Worm (Caenorhabditis elegans) whole organism, L1 larva: ENCODE results near the gene mrp-2.

Experiments used
- C16A3.4 ChIP-seq: fragments of 150-350 bp; optimal IDR thresholded peaks from 2 replicates; lab custom pipeline; 2014; ENCODE audit warnings: missing biosample characterization, missing genetic modification characterization
- C34B4.2 ChIP-seq: sonication (generic microtip); optimal IDR thresholded peaks from 2 replicates; lab custom pipeline; 2017; ENCODE audit warnings: mild to moderate bottlenecking, missing genetic modification characterization, missing compliant biosample characterization
- F16B12.6 ChIP-seq: fragments of 150-350 bp; optimal IDR thresholded peaks from 2 replicates; lab custom pipeline; 2014; ENCODE audit warnings: missing biosample characterization, missing genetic modification characterization
- Y116A8C.19 ChIP-seq: sonication (generic microtip); optimal IDR thresholded peaks from 2 replicates; lab custom pipeline; 2016; ENCODE audit warnings: missing compliant biosample characterization, missing genetic modification characterization, borderline replicate concordance
- aha-1 ChIP-seq: fragments of 150-350 bp; optimal IDR thresholded peaks from 2 replicates; lab custom pipeline; 2014; ENCODE audit warnings: missing biosample characterization, missing genetic modification characterization
- blmp-1 ChIP-seq: fragments of 150-350 bp; optimal IDR thresholded peaks from 2 replicates; lab custom pipeline; 2014; ENCODE audit warnings: missing biosample characterization, missing genetic modification characterization
- ceh-63 ChIP-seq: fragments of 200-800 bp; sonication (Bioruptor generic); optimal IDR thresholded peaks from 2 replicates; lab custom pipeline; 2018; ENCODE audit warnings: mild to moderate bottlenecking, missing genetic modification characterization, missing compliant biosample characterization
- ceh-8 ChIP-seq: fragments of 200-800 bp; sonication (Bioruptor generic); optimal IDR thresholded peaks from 2 replicates; lab custom pipeline; 2018; ENCODE audit warnings: mild to moderate bottlenecking, missing genetic modification characterization, moderate library complexity, missing compliant biosample characterization
- ceh-88 ChIP-seq: fragments of 200-800 bp; sonication (Bioruptor generic); IDR thresholded peaks from 2 replicates; pipeline ENCODE4 v1.3.6; 2022; ENCODE audit warnings: missing genetic modification characterization, missing compliant biosample characterization
- ceh-90 ChIP-seq: sonication (generic microtip); optimal IDR thresholded peaks from 2 replicates; lab custom pipeline; 2016; ENCODE audit warnings: missing genetic modification characterization, missing compliant biosample characterization
- dsc-1 ChIP-seq: sonication (generic microtip); optimal IDR thresholded peaks from 2 replicates; lab custom pipeline; 2016; ENCODE audit warnings: mild to moderate bottlenecking, missing genetic modification characterization, missing compliant biosample characterization
- efl-1 ChIP-seq, 4 experiments: fragments of 150-350 bp; optimal IDR thresholded peaks in 3 of 4; peaks in 1 of 4; 1 replicate in 1 of 4; 2 replicates in 3 of 4; lab custom pipeline; 2014; ENCODE audit warnings: missing biosample characterization in 2 of 4, missing genetic modification characterization in 2 of 4, missing genetic modification reagents in 2 of 4
- efl-3 ChIP-seq: fragments of 200-800 bp; sonication (Bioruptor generic); optimal IDR thresholded peaks from 2 replicates; lab custom pipeline; 2018; ENCODE audit warnings: mild to moderate bottlenecking, missing genetic modification characterization, missing compliant biosample characterization
- egl-13 ChIP-seq: sonication (generic microtip); optimal IDR thresholded peaks from 2 replicates; lab custom pipeline; 2016; ENCODE audit warnings: missing genotype, missing genetic modification reagents, missing genetic modification characterization, missing compliant biosample characterization
- elt-2 ChIP-seq: sonication (generic microtip); optimal IDR thresholded peaks from 2 replicates; lab custom pipeline; 2016; ENCODE audit warnings: missing genetic modification characterization, mild to moderate bottlenecking, inconsistent platforms, missing compliant biosample characterization, missing genetic modification reagents
- ets-5 ChIP-seq: fragments of 200-800 bp; sonication (Bioruptor generic); IDR thresholded peaks from 2 replicates; pipeline ENCODE4 v1.3.6; 2022; ENCODE audit warnings: missing genetic modification characterization, missing compliant biosample characterization
- fkh-8 ChIP-seq: sonication (generic microtip); optimal IDR thresholded peaks from 2 replicates; lab custom pipeline; 2016; ENCODE audit warnings: mild to moderate bottlenecking, missing genetic modification characterization, missing compliant biosample characterization
- hlh-4 ChIP-seq: sonication (generic microtip); optimal IDR thresholded peaks from 2 replicates; lab custom pipeline; 2016; ENCODE audit warnings: mild to moderate bottlenecking, missing genetic modification characterization, missing compliant biosample characterization
- hpl-2 ChIP-seq: fragments of 150-350 bp; optimal IDR thresholded peaks from 2 replicates; lab custom pipeline; 2014; ENCODE audit warnings: missing biosample characterization, missing genetic modification reagents, missing genetic modification characterization
- irx-1 ChIP-seq: sonication (generic microtip); optimal IDR thresholded peaks from 2 replicates; lab custom pipeline; 2016; ENCODE audit warnings: missing genetic modification characterization, missing compliant biosample characterization
- jun-1 ChIP-seq: fragments of 150-350 bp; optimal IDR thresholded peaks from 2 replicates; lab custom pipeline; 2014; ENCODE audit warnings: missing biosample characterization, missing genetic modification reagents, missing genetic modification characterization
- lin-14 ChIP-seq: fragments of 200-800 bp; sonication (Bioruptor generic); optimal IDR thresholded peaks from 2 replicates; lab custom pipeline; 2018; ENCODE audit warnings: mild to moderate bottlenecking, missing genetic modification characterization, moderate library complexity, missing compliant biosample characterization
- lin-15B ChIP-seq: fragments of 150-350 bp; sonication (generic microtip); optimal IDR thresholded peaks from 3 replicates; lab custom pipeline; 2014; ENCODE audit warnings: missing biosample characterization, missing genetic modification characterization
- lin-35 ChIP-seq, 2 experiments: fragments of 150-350 bp; optimal IDR thresholded peaks; 2 replicates each; lab custom pipeline; 2014; ENCODE audit warnings: missing biosample characterization in 2 of 2, missing genetic modification characterization in 2 of 2, missing genetic modification reagents in 2 of 2
- lir-3 ChIP-seq: sonication (generic microtip); optimal IDR thresholded peaks from 2 replicates; lab custom pipeline; 2016; ENCODE audit warnings: mild to moderate bottlenecking, missing genetic modification characterization, moderate library complexity, missing compliant biosample characterization; ENCODE audit not compliant: poor library complexity
- lsy-2 ChIP-seq, 2 experiments: fragments of 150-350 bp; optimal IDR thresholded peaks; 2 replicates each; lab custom pipeline; 2014; ENCODE audit warnings: missing biosample characterization in 2 of 2, missing genetic modification characterization in 2 of 2
- mdl-1 ChIP-seq, 2 experiments: fragments of 150-350 bp; optimal IDR thresholded peaks; 2 replicates each; lab custom pipeline; 2014 to 2017; ENCODE audit warnings: missing biosample characterization in 2 of 2, missing genetic modification characterization in 2 of 2, inconsistent platforms in 1 of 2
- mef-2 ChIP-seq: fragments of 150-350 bp; optimal IDR thresholded peaks from 2 replicates; lab custom pipeline; 2014; ENCODE audit warnings: missing biosample characterization, missing genetic modification characterization
- mep-1 ChIP-seq: fragments of 150-350 bp; optimal IDR thresholded peaks from 2 replicates; lab custom pipeline; 2014; ENCODE audit warnings: missing biosample characterization, missing genetic modification characterization
- nhr-11 ChIP-seq: fragments of 150-350 bp; optimal IDR thresholded peaks from 2 replicates; lab custom pipeline; 2014; ENCODE audit warnings: missing biosample characterization, missing genetic modification characterization
- nhr-19 ChIP-seq: fragments of 200-800 bp; sonication (Bioruptor generic); conservative IDR thresholded peaks from 2 replicates; pipeline ENCODE4 v1.3.6; 2022; ENCODE audit warnings: missing genetic modification characterization, missing compliant biosample characterization
- nhr-20 ChIP-seq: sonication (generic microtip); optimal IDR thresholded peaks from 2 replicates; lab custom pipeline; 2016; ENCODE audit warnings: mild to moderate bottlenecking, missing genetic modification characterization, missing compliant biosample characterization
- nhr-47 ChIP-seq: sonication (generic microtip); optimal IDR thresholded peaks from 2 replicates; lab custom pipeline; 2016; ENCODE audit warnings: mild to moderate bottlenecking, missing genetic modification characterization, moderate library complexity, missing compliant biosample characterization
- nhr-71 ChIP-seq: sonication (generic microtip); optimal IDR thresholded peaks from 2 replicates; lab custom pipeline; 2016; ENCODE audit warnings: mild to moderate bottlenecking, missing genetic modification characterization, moderate library complexity, missing compliant biosample characterization
- nhr-90 ChIP-seq: sonication (generic microtip); optimal IDR thresholded peaks from 2 replicates; lab custom pipeline; 2016; ENCODE audit warnings: mild to moderate bottlenecking, missing genetic modification characterization, missing compliant biosample characterization; ENCODE audit not compliant: poor library complexity
- pag-3 ChIP-seq: sonication (generic microtip); optimal IDR thresholded peaks from 2 replicates; lab custom pipeline; 2017; ENCODE audit warnings: missing genetic modification characterization, mild to moderate bottlenecking, missing compliant biosample characterization, antibody characterized with exemption, borderline replicate concordance; ENCODE audit not compliant: insufficient read depth
- rnt-1 ChIP-seq: sonication (generic microtip); optimal IDR thresholded peaks from 2 replicates; lab custom pipeline; 2016; ENCODE audit warnings: mild to moderate bottlenecking, missing genetic modification characterization, moderate library complexity, missing compliant biosample characterization
- skn-1 ChIP-seq: fragments of 150-350 bp; optimal IDR thresholded peaks from 2 replicates; lab custom pipeline; 2014; ENCODE audit warnings: missing biosample characterization, missing genetic modification characterization
- sptf-1 ChIP-seq: fragments of 150-350 bp; optimal IDR thresholded peaks from 2 replicates; lab custom pipeline; 2014; ENCODE audit warnings: missing biosample characterization, missing genetic modification characterization
- tlp-1 ChIP-seq: fragments of 150-350 bp; optimal IDR thresholded peaks from 2 replicates; lab custom pipeline; 2014; ENCODE audit warnings: missing biosample characterization, missing genetic modification characterization
- unc-30 ChIP-seq: sonication (generic microtip); optimal IDR thresholded peaks from 2 replicates; lab custom pipeline; 2017; ENCODE audit warnings: missing biosample characterization, missing genetic modification characterization
- zag-1 ChIP-seq: fragments of 150-350 bp; optimal IDR thresholded peaks from 2 replicates; lab custom pipeline; 2014; ENCODE audit warnings: missing biosample characterization, missing genetic modification characterization
- zip-4 ChIP-seq: fragments of 200-800 bp; sonication (Bioruptor generic); optimal IDR thresholded peaks from 2 replicates; lab custom pipeline; 2018; ENCODE audit warnings: mild to moderate bottlenecking, missing genetic modification characterization, moderate library complexity, missing compliant biosample characterization

The mrp-2 gene

DNA sequence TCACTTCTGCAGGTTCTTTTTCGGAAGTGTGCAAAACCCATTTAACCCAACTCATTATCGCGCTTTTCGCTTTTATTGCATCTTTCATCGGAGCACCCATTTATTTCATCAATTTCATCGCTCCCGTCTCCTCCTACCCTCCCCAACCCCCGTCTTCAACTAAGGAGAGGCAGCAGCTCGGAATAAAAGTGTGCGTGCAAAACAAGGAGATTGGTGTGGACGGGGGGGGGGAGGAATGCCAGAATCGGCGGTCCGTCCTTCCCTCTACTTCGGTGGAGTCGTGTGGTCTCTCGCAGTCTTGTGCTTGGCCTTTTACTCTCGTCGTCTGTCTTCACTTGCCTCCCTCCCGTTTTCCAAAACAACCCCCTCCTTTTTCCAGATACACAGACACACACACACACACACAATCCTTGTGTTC, 28.8 kb upstream of the mrp-2 start (continued):
- TF ChIP-seq zag-1 (tag; lab: Kevin White, UChicago) (no peak), ceh-63 (GFP tag; lab: Kevin White, UChicago) (peak; percentile 47)

DNA sequence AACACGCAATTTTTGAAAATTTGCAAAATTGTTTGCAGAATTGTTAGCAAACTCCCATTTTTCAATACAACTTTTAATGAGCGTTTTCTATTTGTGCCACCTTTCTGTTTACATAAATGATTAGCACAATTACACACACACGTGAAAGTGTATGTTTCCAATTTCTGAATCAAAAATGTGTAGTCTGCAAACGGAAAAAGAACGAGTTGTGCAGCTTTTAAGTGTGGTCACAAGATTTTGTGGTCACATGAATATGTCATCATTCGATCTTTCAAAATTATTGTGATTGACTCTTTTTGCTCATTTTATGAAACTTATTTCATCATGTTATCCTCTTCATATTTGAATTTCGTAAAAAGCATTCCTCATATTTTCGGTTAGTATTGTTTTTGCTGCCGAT, 28.2 kb upstream of the mrp-2 start:
- TF ChIP-seq skn-1 (tag; lab: Kevin White, UChicago) = peak; percentile 70
- TF ChIP-seq lsy-2 (tag; optimal IDR thresholded peaks at IDR 0.05; lab: Kevin White, UChicago) = peak; percentile 6 to 15
- peak; percentile 49 for TF ChIP-seq nhr-20 (tag; lab: Kevin White, UChicago)
- TF ChIP-seq C16A3.4 (tag; lab: Kevin White, UChicago) = no peak
- peak; percentile 44 for TF ChIP-seq fkh-8
- TF ChIP-seq mep-1 (tag; lab: Kevin White, UChicago) = no peak
- peak; percentile 64 for TF ChIP-seq elt-2 (tag; lab: Kevin White, UChicago)
- TF ChIP-seq lin-15B (tag; lab: Kevin White, UChicago) = no peak
- TF ChIP-seq aha-1 (tag; lab: Kevin White, UChicago) = no peak
- TF ChIP-seq lin-14 (GFP tag; lab: Kevin White, UChicago) = peak; percentile 73
- no peak for TF ChIP-seq Y116A8C.19 (tag; lab: Kevin White, UChicago)
- TF ChIP-seq nhr-47 (tag; lab: Kevin White, UChicago) = peak; percentile 25
- no peak for TF ChIP-seq tlp-1 (tag; lab: Kevin White, UChicago)
- TF ChIP-seq nhr-71 (tag; lab: Kevin White, UChicago) = peak; percentile 54
- no peak for TF ChIP-seq zip-4 (GFP tag; lab: Kevin White, UChicago)
- TF ChIP-seq F16B12.6 (tag; lab: Kevin White, UChicago) = no peak
- TF ChIP-seq C34B4.2 (tag; lab: Kevin White, UChicago) = no peak
- no peak for TF ChIP-seq hpl-2 (GFP tag; lab: Kevin White, UChicago)
- TF ChIP-seq ceh-88 (GFP tag; lab: Robert Waterston, UW) = no peak
- peak; percentile 9 for TF ChIP-seq dsc-1 (tag; lab: Kevin White, UChicago)
- peak; percentile 35 for TF ChIP-seq jun-1 (tag; lab: Kevin White, UChicago)
- TF ChIP-seq lir-3 = peak; percentile 30
- TF ChIP-seq nhr-19 (GFP tag; lab: Robert Waterston, UW) = no peak
- TF ChIP-seq nhr-90 (tag; lab: Kevin White, UChicago) = peak; percentile 31
- TF ChIP-seq nhr-11 (tag; lab: Kevin White, UChicago) = no peak
- TF ChIP-seq ceh-8 (GFP tag; lab: Kevin White, UChicago) = peak; percentile 65
- TF ChIP-seq blmp-1 (tag; lab: Kevin White, UChicago) = no peak
- peak in 1 of 2 experiments; percentile 27 for TF ChIP-seq mdl-1 (tag; optimal IDR thresholded peaks at IDR 0.05; lab: Kevin White, UChicago)
- peak; percentile 62 for TF ChIP-seq egl-13 (tag; lab: Kevin White, UChicago)
- TF ChIP-seq rnt-1 (tag; lab: Kevin White, UChicago) = no peak
- no peak for TF ChIP-seq mef-2
- TF ChIP-seq lin-35 (GFP tag; optimal IDR thresholded peaks at IDR 0.05; lab: Kevin White, UChicago) = peak in 1 of 2 experiments; percentile 45
- TF ChIP-seq efl-1 (optimal IDR thresholded peaks at IDR 0.05; lab: Kevin White, UChicago) = no peak
- TF ChIP-seq efl-1 (GFP tag; optimal IDR thresholded peaks at IDR 0.05 in 1 of 2; lab: Kevin White, UChicago) = peak in 1 of 2 experiments; percentile 60
- TF ChIP-seq, all 84 proteins: peak for 17

DNA sequence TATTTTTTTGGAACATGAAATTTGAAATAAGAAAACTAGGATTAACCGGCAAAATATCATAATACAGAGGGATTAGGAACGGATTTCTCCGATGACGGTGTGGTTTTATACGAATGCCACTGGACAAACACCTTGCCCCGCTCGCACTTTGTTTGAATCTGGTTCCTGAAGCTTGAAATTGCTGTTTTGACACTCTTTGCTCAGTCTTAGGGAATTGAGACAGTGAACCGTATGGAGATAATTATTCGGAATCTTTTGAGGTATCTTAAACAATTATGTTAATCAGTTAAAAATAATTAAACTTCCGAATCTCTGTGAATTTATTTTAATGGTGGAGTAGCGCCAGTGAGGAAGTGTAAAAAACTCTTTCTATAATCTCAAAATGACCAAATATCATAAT, 27.0 kb upstream of the mrp-2 start, which contains the start of gene F13C5.3:
Gene F13C5.3 (minus strand): TSS at position 101 of the 400 bp plus-strand sequence.
- TF ChIP-seq hlh-4 (tag; lab: Kevin White, UChicago) (no peak), irx-1 (tag; lab: Kevin White, UChicago) (no peak), unc-30 (tag; lab: Kevin White, UChicago) (no peak), aha-1 (tag; lab: Kevin White, UChicago) (no peak), efl-3 (GFP tag; lab: Kevin White, UChicago) (no peak), pag-3 (no peak), ceh-90 (tag; lab: Kevin White, UChicago) (no peak), ets-5 (GFP tag; lab: Robert Waterston, UW) (no peak), sptf-1 (no peak), hpl-2 (GFP tag; lab: Kevin White, UChicago) (no peak), C16A3.4 (tag; lab: Kevin White, UChicago) (no peak), zag-1 (tag; lab: Kevin White, UChicago) (no peak), rnt-1 (tag; lab: Kevin White, UChicago) (no peak), skn-1 (tag; lab: Kevin White, UChicago) (no peak), mep-1 (tag; lab: Kevin White, UChicago) (no peak)
